Worm (Caenorhabditis elegans) whole organism, midembryonic: ENCODE measurements around the gene sdha-1.

Experiments used
- ref-1 ChIP-seq: fragments of 200-800 bp; sonication (Bioruptor generic); conservative IDR thresholded peaks from 2 replicates; pipeline ENCODE4 v1.3.6; 2022; ENCODE audit warnings: missing genetic modification reagents, missing genetic modification characterization, missing compliant biosample characterization
- ztf-23 ChIP-seq: fragments of 200-800 bp; sonication (Bioruptor generic); IDR thresholded peaks from 2 replicates; pipeline ENCODE4 v1.3.6; 2022; ENCODE audit warnings: missing genetic modification reagents, missing genetic modification characterization, missing compliant biosample characterization

- TF ChIP-seq ztf-23 (GFP tag; lab: Robert Waterston, UW) (no peak), ref-1 (no peak)
Observed at ce11 chrX:8568423-8568903, 22.6 kb upstream of the sdha-1 start.
